Worm (Caenorhabditis elegans) whole organism, mixed stage, embryonic: ENCODE results near the gene F10G7.10.

ENCODE experiments used
- ceh-83 ChIP-seq: fragments of 200-800 bp; sonication (Bioruptor generic); optimal IDR thresholded peaks from 2 replicates; lab custom pipeline; 2018; ENCODE audit warnings: mild to moderate bottlenecking, missing genetic modification characterization, missing compliant biosample characterization
- elt-3 ChIP-seq: fragments of 150-350 bp; optimal IDR thresholded peaks from 2 replicates; lab custom pipeline; 2014; ENCODE audit warnings: missing biosample characterization, missing genetic modification characterization
- hlh-1 ChIP-seq: fragments of 150-350 bp; optimal IDR thresholded peaks from 2 replicates; lab custom pipeline; 2014; ENCODE audit warnings: missing biosample characterization, missing genetic modification reagents, missing genetic modification characterization
- lin-13 ChIP-seq: fragments of 150-350 bp; optimal IDR thresholded peaks from 2 replicates; lab custom pipeline; 2014; ENCODE audit warnings: missing biosample characterization, missing genetic modification characterization
- mab-5 ChIP-seq: fragments of 150-350 bp; optimal IDR thresholded peaks from 2 replicates; lab custom pipeline; 2014; ENCODE audit warnings: missing biosample characterization, missing genetic modification characterization
- nhr-28 ChIP-seq: fragments of 150-350 bp; optimal IDR thresholded peaks from 2 replicates; lab custom pipeline; 2014; ENCODE audit warnings: missing biosample characterization, missing genetic modification characterization
- pha-4 ChIP-seq: fragments of 150-350 bp; optimal IDR thresholded peaks from 2 replicates; lab custom pipeline; 2018; ENCODE audit warnings: missing biosample characterization, missing genetic modification reagents, missing genetic modification characterization
- unc-62 ChIP-seq: fragments of 150-350 bp; optimal IDR thresholded peaks from 2 replicates; lab custom pipeline; 2014; ENCODE audit warnings: missing biosample characterization, missing genetic modification reagents, missing genetic modification characterization

DNA sequence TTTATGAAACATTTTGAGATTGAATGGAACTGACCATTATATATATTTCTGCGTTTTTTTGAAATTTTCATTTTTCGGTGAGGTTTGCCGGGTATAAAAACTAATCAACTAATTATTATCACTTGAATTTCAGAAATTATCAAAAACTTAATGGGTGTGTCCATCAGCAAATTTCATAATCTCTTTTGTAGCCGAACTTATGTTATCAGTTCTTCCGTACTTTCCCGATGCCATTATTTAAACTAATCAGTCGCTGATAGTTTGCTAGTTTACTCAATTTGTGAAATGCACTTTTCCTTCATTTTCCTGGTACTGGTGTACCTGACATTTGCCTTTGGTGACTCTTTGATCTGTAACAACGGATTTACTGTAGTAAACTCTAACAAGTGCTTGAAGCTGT is 51.9 kb downstream of the F10G7.10 start:
- TF ChIP-seq pha-4 (tag; lab: Kevin White, UChicago): no peak
- no peak for TF ChIP-seq ceh-83
- TF ChIP-seq lin-13: no peak
- TF ChIP-seq mab-5: no peak
- TF ChIP-seq elt-3: no peak
- TF ChIP-seq hlh-1 (tag; lab: Kevin White, UChicago): no peak
- no peak for TF ChIP-seq nhr-28 (tag; lab: Kevin White, UChicago)
- no peak for TF ChIP-seq unc-62 (GFP tag; lab: Kevin White, UChicago)
